Worm (Caenorhabditis elegans) whole organism, young adult: ENCODE results near the gene cest-9.2.

ENCODE experiments used
- F10E7.11 ChIP-seq: sonication (generic microtip); optimal IDR thresholded peaks from 2 replicates; lab custom pipeline; 2017; ENCODE audit warnings: mild to moderate bottlenecking, missing genetic modification characterization, moderate library complexity, missing compliant biosample characterization
- F39B2.1 ChIP-seq: fragments of 200-800 bp; sonication (Bioruptor generic); IDR thresholded peaks from 2 replicates; pipeline ENCODE4 v1.3.6; 2022; ENCODE audit warnings: missing genetic modification reagents, missing genetic modification characterization, missing compliant biosample characterization
- F49E8.2 ChIP-seq: sonication (generic microtip); optimal IDR thresholded peaks from 3 replicates; lab custom pipeline; 2017; ENCODE audit warnings: missing genetic modification characterization, mild to moderate bottlenecking, missing compliant biosample characterization, antibody characterized with exemption, moderate library complexity; ENCODE audit not compliant: insufficient read depth
- bed-2 ChIP-seq: fragments of 200-800 bp; sonication (Bioruptor generic); IDR thresholded peaks from 2 replicates; pipeline ENCODE4 v1.3.6; 2022; ENCODE audit warnings: missing genetic modification reagents, missing genetic modification characterization, missing compliant biosample characterization
- mes-4 ChIP-seq: sonication (generic microtip); optimal IDR thresholded peaks from 2 replicates; lab custom pipeline; 2016; ENCODE audit warnings: missing genotype, missing genetic modification characterization, missing compliant biosample characterization
- unc-62 ChIP-seq: fragments of 150-350 bp; optimal IDR thresholded peaks from 2 replicates; lab custom pipeline; 2014; ENCODE audit warnings: missing biosample characterization, missing genetic modification reagents, missing genetic modification characterization

- no peak for TF ChIP-seq F39B2.1 (GFP tag; lab: Robert Waterston, UW)
- no peak for TF ChIP-seq unc-62 (GFP tag; lab: Kevin White, UChicago)
- no peak for TF ChIP-seq F10E7.11 (tag; lab: Kevin White, UChicago)
- no peak for TF ChIP-seq mes-4 (tag; lab: Kevin White, UChicago)
- TF ChIP-seq bed-2 (GFP tag; lab: Robert Waterston, UW) = no peak
- no peak for TF ChIP-seq F49E8.2
These were observed 42.8 kb upstream of the cest-9.2 start for ce11 chrX:12179090-12179488.
